Worm (Caenorhabditis elegans) whole organism, L1 larva: ENCODE measurements around the gene ins-14.

Experiments used
- aha-1 ChIP-seq: fragments of 150-350 bp; optimal IDR thresholded peaks from 2 replicates; lab custom pipeline; 2014; ENCODE audit warnings: missing biosample characterization, missing genetic modification characterization
- ceh-8 ChIP-seq: fragments of 200-800 bp; sonication (Bioruptor generic); optimal IDR thresholded peaks from 2 replicates; lab custom pipeline; 2018; ENCODE audit warnings: mild to moderate bottlenecking, missing genetic modification characterization, moderate library complexity, missing compliant biosample characterization
- elt-3 ChIP-seq, 6 experiments: fragments of 150-350 bp in 1 of 6; sonication (generic microtip); optimal IDR thresholded peaks; 2 replicates each; lab custom pipeline; 2017 to 2018; ENCODE audit warnings: missing biosample characterization in 6 of 6, missing genetic modification characterization in 6 of 6, inconsistent platforms in 1 of 6
- fos-1 ChIP-seq: fragments of 150-350 bp; optimal IDR thresholded peaks from 2 replicates; lab custom pipeline; 2014; ENCODE audit warnings: missing biosample characterization, missing genetic modification characterization
- grh-1 ChIP-seq: fragments of 200-800 bp; sonication (Bioruptor generic); IDR thresholded peaks from 2 replicates; pipeline ENCODE4 v1.3.6; 2022; ENCODE audit warnings: missing genetic modification reagents, missing genetic modification characterization, missing compliant biosample characterization
- lin-13 ChIP-seq: fragments of 150-350 bp; optimal IDR thresholded peaks from 2 replicates; lab custom pipeline; 2014; ENCODE audit warnings: missing biosample characterization, missing genetic modification reagents, missing genetic modification characterization
- lin-35 ChIP-seq, 2 experiments: fragments of 150-350 bp; optimal IDR thresholded peaks; 2 replicates each; lab custom pipeline; 2014; ENCODE audit warnings: missing biosample characterization in 2 of 2, missing genetic modification characterization in 2 of 2, missing genetic modification reagents in 2 of 2
- nhr-237 ChIP-seq: fragments of 150-350 bp; optimal IDR thresholded peaks from 2 replicates; lab custom pipeline; 2014; ENCODE audit warnings: missing biosample characterization, missing genetic modification characterization
- nhr-28 ChIP-seq: fragments of 150-350 bp; optimal IDR thresholded peaks from 2 replicates; lab custom pipeline; 2014; ENCODE audit warnings: missing biosample characterization, missing genetic modification characterization
- nhr-47 ChIP-seq: sonication (generic microtip); optimal IDR thresholded peaks from 2 replicates; lab custom pipeline; 2016; ENCODE audit warnings: mild to moderate bottlenecking, missing genetic modification characterization, moderate library complexity, missing compliant biosample characterization
- nhr-85 ChIP-seq: sonication (generic microtip); peaks from one replicate; lab custom pipeline; 2016; ENCODE audit warnings: missing genetic modification characterization, inconsistent platforms, missing compliant biosample characterization
- snpc-4 ChIP-seq: fragments of 150-350 bp; optimal IDR thresholded peaks from 2 replicates; lab custom pipeline; 2014; ENCODE audit warnings: missing biosample characterization, missing genetic modification characterization
- unc-30 ChIP-seq: sonication (generic microtip); optimal IDR thresholded peaks from 2 replicates; lab custom pipeline; 2017; ENCODE audit warnings: missing biosample characterization, missing genetic modification characterization
- zag-1 ChIP-seq: fragments of 150-350 bp; optimal IDR thresholded peaks from 2 replicates; lab custom pipeline; 2014; ENCODE audit warnings: missing biosample characterization, missing genetic modification characterization

DNA sequence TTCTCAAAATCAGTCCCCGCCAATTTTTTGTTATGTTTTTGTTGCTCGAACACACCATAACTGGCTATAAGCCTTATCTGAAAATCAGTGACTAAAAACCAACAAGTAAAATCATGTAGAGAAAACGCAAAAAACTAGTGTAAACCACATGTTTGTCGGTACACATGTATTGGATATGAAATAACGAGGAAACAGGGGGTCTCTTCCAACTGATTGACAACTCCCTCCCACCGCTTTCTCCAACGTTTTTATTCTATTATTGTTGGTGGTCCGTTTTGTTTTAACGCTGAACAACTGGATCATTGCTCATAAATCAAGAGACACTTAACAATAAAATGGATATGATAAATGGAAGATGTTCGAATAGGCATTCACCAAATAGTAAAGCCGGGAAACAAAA, 18.8 kb downstream of the ins-14 start:
- TF ChIP-seq zag-1 (tag; lab: Kevin White, UChicago) (no peak), snpc-4 (tag; lab: Kevin White, UChicago) (no peak), unc-30 (tag; lab: Kevin White, UChicago) (no peak), ceh-8 (GFP tag; lab: Kevin White, UChicago) (no peak), lin-13 (GFP tag; lab: Kevin White, UChicago) (no peak), nhr-47 (tag; lab: Kevin White, UChicago) (no peak), lin-35 (GFP tag; optimal IDR thresholded peaks at IDR 0.05; lab: Kevin White, UChicago) (no peak), elt-3 (tag; optimal IDR thresholded peaks at IDR 0.05; lab: Kevin White, UChicago) (no peak), nhr-28 (tag; lab: Kevin White, UChicago) (no peak), nhr-237 (tag; lab: Kevin White, UChicago) (no peak), nhr-85 (tag; lab: Kevin White, UChicago) (no peak), aha-1 (tag; lab: Kevin White, UChicago) (no peak), fos-1 (tag; lab: Kevin White, UChicago) (no peak), grh-1 (no peak)
